Fruit fly (Drosophila melanogaster) whole organism, larva: ENCODE measurements around the gene Ugt303B1.
A peak's percentile ranks its signal among the peaks of the same experiment; 100 is the strongest.

Source experiments
- noc ChIP-seq: fragments of 200-800 bp; sonication (Bioruptor generic); optimal IDR thresholded peaks from 3 replicates; lab custom pipeline; 2019; ENCODE audit warnings: missing biosample characterization, mild to moderate bottlenecking, missing genetic modification characterization, moderate library complexity

Gene Ugt303B1

dm6 chr3R:23536610-23537009 is at the start of gene Ugt303B1:
Ugt303B1 (minus strand) TSS chr3R:23536710.
- no peak for TF ChIP-seq noc

- TF ChIP-seq noc = no peak
Observed at dm6 chr3R:23576618-23577017, 40.1 kb upstream of the Ugt303B1 start.

dm6 chr3R:23569195-23569594 is 32.7 kb upstream of the Ugt303B1 start:
- TF ChIP-seq noc = no peak

- no peak for TF ChIP-seq noc
Observed at dm6 chr3R:23557244-23557643, 20.7 kb upstream of the Ugt303B1 start, which contains the start of gene beat-IV. beat-IV (plus strand) TSS chr3R:23557412.

dm6 chr3R:23556843-23557242 is 20.3 kb upstream of the Ugt303B1 start, which contains the start of gene CG10164:
CG10164 (minus strand) TSS chr3R:23556943.
- no peak for TF ChIP-seq noc

DNA sequence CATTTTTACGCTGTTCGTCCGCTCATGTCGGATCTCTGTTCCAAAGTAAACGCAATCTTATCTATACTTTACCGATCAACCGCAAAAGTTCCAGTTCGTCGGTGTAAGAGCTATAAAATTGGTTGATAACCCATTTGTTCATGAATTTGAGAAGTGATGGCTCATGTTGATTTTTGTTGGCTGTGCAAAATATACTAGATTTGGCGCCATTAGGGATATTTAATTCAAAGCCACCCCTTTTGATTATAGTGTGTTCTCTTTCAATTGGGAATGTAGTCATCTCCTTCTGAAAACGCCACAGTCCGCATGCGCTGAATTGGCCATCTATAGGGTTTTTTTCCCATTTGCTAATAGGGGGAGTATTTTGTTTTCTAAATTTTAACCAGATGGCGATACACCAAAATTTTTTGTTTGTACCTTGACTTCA is 2.2 kb upstream of the Ugt303B1 start, which contains the start of gene Ugt303B2:
TSS of gene Ugt303B2 (minus strand) at position 190 of the 427 bp plus-strand sequence.
- no peak for TF ChIP-seq noc

DNA sequence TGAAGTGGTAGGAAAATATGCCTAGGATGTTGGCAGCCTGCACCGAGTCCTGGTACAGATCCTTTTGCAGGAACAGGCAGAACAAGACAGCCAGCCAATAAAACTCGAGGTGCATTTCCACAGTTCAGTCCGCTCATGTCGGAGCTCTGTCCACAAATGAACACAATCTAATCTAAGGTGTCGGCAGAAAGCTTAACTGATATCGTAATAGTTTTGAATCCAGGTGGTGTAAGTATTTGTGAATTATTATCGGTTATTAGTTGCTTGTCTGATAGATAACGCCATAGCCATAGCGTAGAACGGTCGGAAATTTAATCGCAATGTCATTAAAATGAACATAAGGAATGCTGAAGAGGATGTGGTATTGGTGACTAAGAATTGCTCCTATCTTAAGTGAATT is 1.9 kb downstream of the Ugt303B1 start, which contains the start of gene Ugt303B3:
TSS of gene Ugt303B3 (minus strand) at position 159 of the 400 bp plus-strand sequence.
- TF ChIP-seq noc = peak; percentile 31

DNA sequence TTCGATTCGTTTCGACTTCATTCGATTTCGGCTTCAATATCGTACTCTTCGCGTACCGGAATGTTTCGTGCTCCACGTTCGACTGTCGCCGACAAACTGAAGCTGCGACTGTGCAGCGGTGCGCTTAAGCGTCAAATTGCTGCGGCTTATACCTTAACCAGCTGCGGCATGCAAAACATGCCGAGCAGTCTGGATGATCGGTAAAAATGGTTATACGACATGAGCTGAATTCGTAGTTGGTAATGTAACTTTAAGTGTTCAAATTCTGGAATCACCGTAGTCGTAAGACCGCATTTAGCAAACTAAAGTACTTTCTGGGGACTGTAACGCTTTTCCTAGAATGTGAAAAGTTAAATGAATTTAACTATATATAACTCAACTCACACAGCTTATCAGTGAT is 5.6 kb downstream of the Ugt303B1 start, which contains the start of gene CG10175:
TSS of gene CG10175 (minus strand) at position 101 of the 400 bp plus-strand sequence.
- no peak for TF ChIP-seq noc

- no peak for TF ChIP-seq noc
Observed at dm6 chr3R:23527396-23527795, 9.1 kb downstream of the Ugt303B1 start.

DNA sequence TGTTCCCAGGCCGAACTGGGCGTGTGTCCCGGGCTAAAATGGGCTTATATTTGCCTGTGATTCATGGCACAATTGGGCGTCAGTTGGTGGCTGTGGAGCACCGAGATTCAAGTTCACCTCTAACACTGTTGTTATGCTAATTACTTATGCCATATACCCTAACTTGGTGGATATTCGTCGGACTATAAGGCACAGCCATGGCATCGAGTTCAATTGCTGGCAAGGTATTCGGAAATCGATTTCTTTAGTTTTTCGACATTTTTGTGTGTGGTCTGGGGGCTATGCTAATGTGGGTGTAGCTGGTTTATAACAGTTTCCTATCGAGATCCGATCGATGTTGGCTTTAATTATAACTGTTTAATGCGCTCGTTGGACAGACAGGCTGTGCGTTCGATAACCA is 10.4 kb downstream of the Ugt303B1 start:
- no peak for TF ChIP-seq noc

DNA sequence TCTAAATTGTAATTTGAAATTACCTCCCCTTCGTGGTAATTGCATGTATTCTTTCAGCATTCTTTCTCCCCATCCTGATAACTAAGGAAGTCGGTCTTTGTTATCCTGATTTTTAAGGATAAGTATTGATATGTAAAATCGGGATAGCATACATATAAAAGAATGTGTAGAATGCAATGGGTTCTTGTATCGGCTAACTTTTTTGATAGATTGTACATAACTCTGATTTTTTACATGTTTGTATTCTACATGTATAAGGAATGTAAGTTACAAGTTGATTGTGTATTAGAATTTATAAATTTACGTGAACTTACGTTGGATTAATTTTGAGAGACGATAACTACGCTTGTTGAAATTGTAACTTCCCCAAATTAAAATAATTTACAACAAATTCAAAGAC is 14.2 kb downstream of the Ugt303B1 start:
- no peak for TF ChIP-seq noc

- TF ChIP-seq noc = no peak
Observed at dm6 chr3R:23521483-23521882, 15.0 kb downstream of the Ugt303B1 start, which contains the start of gene CG10177. CG10177 (minus strand) TSS chr3R:23521583.

dm6 chr3R:23519395-23520101 is 17.0 kb downstream of the Ugt303B1 start, which contains the start of gene Irk2:
Irk2 (minus strand) TSS chr3R:23519445.
- TF ChIP-seq noc = no peak

dm6 chr3R:23511356-23511755 is 25.2 kb downstream of the Ugt303B1 start:
- TF ChIP-seq noc = no peak

dm6 chr3R:23509408-23509940 is 27.0 kb downstream of the Ugt303B1 start:
- no peak for TF ChIP-seq noc

- no peak for TF ChIP-seq noc
Observed at dm6 chr3R:23508304-23508703, 28.2 kb downstream of the Ugt303B1 start.

DNA sequence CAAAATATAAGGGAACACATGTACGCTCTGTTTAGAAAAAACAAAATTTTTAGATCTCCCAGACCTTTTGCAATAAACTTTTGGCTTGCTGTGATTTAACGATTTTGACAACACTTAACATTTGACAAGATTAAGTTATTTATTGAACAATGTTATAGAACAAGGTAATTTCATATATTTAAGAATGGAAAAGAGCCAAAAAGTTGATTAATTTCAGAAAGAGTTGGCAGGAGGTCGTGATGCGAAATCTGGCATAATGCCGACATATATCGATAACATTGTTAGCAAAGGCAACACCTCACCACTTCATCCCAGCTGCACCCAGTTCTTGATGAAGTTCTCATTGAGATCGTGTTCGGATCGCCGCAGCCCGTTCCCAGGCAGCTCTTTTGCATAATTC is 29.1 kb downstream of the Ugt303B1 start, which contains the start of gene CG34289:
TSS of gene CG34289 (minus strand) at position 101 of the 400 bp plus-strand sequence.
- no peak for TF ChIP-seq noc

DNA sequence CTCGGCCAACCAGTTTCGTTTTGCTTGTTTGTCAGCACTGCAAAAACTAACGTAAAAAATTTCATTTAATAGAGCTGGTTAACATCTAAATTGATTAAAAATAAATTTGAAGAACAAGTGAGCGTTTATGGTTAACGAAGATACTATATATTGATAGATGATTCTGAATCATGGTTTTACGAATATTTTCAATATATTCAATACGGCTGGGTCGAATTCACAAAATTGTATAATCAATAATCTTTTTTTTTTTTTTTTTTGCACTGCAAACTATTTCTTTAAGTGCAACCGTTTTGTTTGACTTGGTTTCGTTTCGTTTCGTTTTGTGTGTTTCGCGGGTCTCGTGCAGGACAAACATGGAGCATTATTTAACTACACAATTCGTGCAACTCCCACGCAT is 31.8 kb downstream of the Ugt303B1 start:
- TF ChIP-seq noc = no peak
